Fruit fly (Drosophila melanogaster) whole organism, embryonic: ENCODE results near the gene mRRF1.
A peak's percentile ranks its signal among the peaks of the same experiment; 100 is the strongest.

Experiments used
- Asciz ChIP-seq: fragments of 200-800 bp; sonication (Bioruptor generic); optimal IDR thresholded peaks from 2 replicates; lab custom pipeline; 2017; ENCODE audit warnings: missing biosample characterization, mild to moderate bottlenecking, missing genetic modification characterization, missing genetic modification reagents
- CG10209 ChIP-seq: fragments of 200-800 bp; sonication (Bioruptor generic); optimal IDR thresholded peaks from 3 replicates; lab custom pipeline; 2017; ENCODE audit warnings: missing biosample characterization, mild to moderate bottlenecking, missing genetic modification characterization, missing genetic modification reagents
- CG10274 ChIP-seq: fragments of 200-800 bp; sonication (Bioruptor generic); optimal IDR thresholded peaks from 3 replicates; lab custom pipeline; 2017; ENCODE audit warnings: missing biosample characterization, mild to moderate bottlenecking, missing genetic modification characterization
- CG10543 ChIP-seq: fragments of 200-800 bp; sonication (Bioruptor generic); optimal IDR thresholded peaks from 3 replicates; lab custom pipeline; 2017; ENCODE audit warnings: missing biosample characterization, mild to moderate bottlenecking, missing genetic modification characterization, moderate library complexity
- CG10979 ChIP-seq: fragments of 200-800 bp; sonication (Bioruptor generic); optimal IDR thresholded peaks from 2 replicates; lab custom pipeline; 2018; ENCODE audit warnings: missing biosample characterization, mild to moderate bottlenecking, missing genetic modification characterization, moderate library complexity
- CG11093 ChIP-seq: fragments of 200-800 bp; sonication (Bioruptor generic); IDR thresholded peaks from 3 replicates; pipeline ENCODE4 v1.3.6; 2022; ENCODE audit warnings: missing biosample characterization, missing genetic modification characterization
- CG11247 ChIP-seq: fragments of 200-800 bp; sonication (Bioruptor generic); IDR thresholded peaks from 2 replicates; pipeline ENCODE4 v1.3.6; 2022; ENCODE audit warnings: missing biosample characterization, missing genetic modification characterization
- CG11695 ChIP-seq: fragments of 200-800 bp; sonication (Bioruptor generic); IDR thresholded peaks from 3 replicates; pipeline ENCODE4 v1.3.6; 2022; ENCODE audit warnings: missing biosample characterization, missing genetic modification characterization
- CG11696 ChIP-seq: fragments of 200-800 bp; sonication (Bioruptor generic); IDR thresholded peaks from 2 replicates; pipeline ENCODE4 v1.3.6; 2022; ENCODE audit warnings: missing biosample characterization, missing genetic modification characterization
- CG1647 ChIP-seq: fragments of 200-800 bp; sonication (Bioruptor generic); optimal IDR thresholded peaks from 3 replicates; lab custom pipeline; 2016; ENCODE audit warnings: missing biosample characterization, missing genetic modification characterization
- CG17361 ChIP-seq: fragments of 200-800 bp; sonication (Bioruptor generic); IDR thresholded peaks from 3 replicates; pipeline ENCODE4 v1.3.6; 2022; ENCODE audit warnings: missing biosample characterization, missing genetic modification characterization
- CG2889 ChIP-seq: fragments of 200-800 bp; sonication (Bioruptor generic); IDR thresholded peaks from 3 replicates; pipeline ENCODE4 v1.3.6; 2022; ENCODE audit warnings: missing biosample characterization, missing genetic modification characterization
- CG4328 ChIP-seq: fragments of 200-800 bp; sonication (Bioruptor generic); optimal IDR thresholded peaks from 3 replicates; lab custom pipeline; 2017; ENCODE audit warnings: missing biosample characterization, missing genetic modification reagents, missing genetic modification characterization
- CG43689 ChIP-seq: fragments of 200-800 bp; sonication (Bioruptor generic); IDR thresholded peaks from 2 replicates; pipeline ENCODE4 v1.3.6; 2022; ENCODE audit warnings: missing biosample characterization, missing genetic modification characterization
- CG4854 ChIP-seq: fragments of 200-800 bp; sonication (Bioruptor generic); optimal IDR thresholded peaks from 2 replicates; lab custom pipeline; 2016; ENCODE audit warnings: missing biosample characterization, missing genetic modification characterization, inconsistent platforms
- CG5245 ChIP-seq: fragments of 200-800 bp; sonication (Bioruptor generic); optimal IDR thresholded peaks from 3 replicates; lab custom pipeline; 2016; ENCODE audit warnings: missing biosample characterization, missing genetic modification characterization
- CG6854 ChIP-seq: fragments of 200-800 bp; sonication (Bioruptor generic); optimal IDR thresholded peaks from 3 replicates; lab custom pipeline; 2017; ENCODE audit warnings: missing biosample characterization, mild to moderate bottlenecking, missing genetic modification characterization
- CG7357 ChIP-seq: fragments of 200-800 bp; sonication (Bioruptor generic); IDR thresholded peaks from 3 replicates; pipeline ENCODE4 v1.3.6; 2022; ENCODE audit warnings: missing biosample characterization, missing genetic modification characterization
- CG7745 ChIP-seq: fragments of 200-800 bp; sonication (Bioruptor generic); optimal IDR thresholded peaks from 2 replicates; lab custom pipeline; 2018; ENCODE audit warnings: missing biosample characterization, mild to moderate bottlenecking, missing genetic modification characterization, moderate library complexity
- CG7928 ChIP-seq: fragments of 200-800 bp; sonication (Bioruptor generic); optimal IDR thresholded peaks from 2 replicates; lab custom pipeline; 2017; ENCODE audit warnings: missing biosample characterization, mild to moderate bottlenecking, missing genetic modification characterization
- CG8281 ChIP-seq: fragments of 200-800 bp; sonication (Bioruptor generic); optimal IDR thresholded peaks from 2 replicates; lab custom pipeline; 2018; ENCODE audit warnings: missing biosample characterization, mild to moderate bottlenecking, missing genetic modification characterization, moderate library complexity
- CG8359 ChIP-seq: fragments of 200-800 bp; sonication (Bioruptor generic); optimal IDR thresholded peaks from 2 replicates; lab custom pipeline; 2017; ENCODE audit warnings: missing biosample characterization, mild to moderate bottlenecking, missing genetic modification characterization, borderline replicate concordance
- Dad ChIP-seq: fragments of 200-800 bp; sonication (Bioruptor generic); optimal IDR thresholded peaks from 3 replicates; lab custom pipeline; 2016; ENCODE audit warnings: missing biosample characterization, missing genetic modification characterization
- ERR ChIP-seq: fragments of 200-800 bp; sonication (Bioruptor generic); optimal IDR thresholded peaks from 2 replicates; lab custom pipeline; 2016; ENCODE audit warnings: missing biosample characterization, missing genetic modification characterization
- GATAe ChIP-seq: fragments of 200-800 bp; sonication (Bioruptor generic); conservative IDR thresholded peaks from 2 replicates; pipeline ENCODE4 v1.3.6; 2022; ENCODE audit warnings: missing biosample characterization, missing genetic modification characterization
- HmgZ ChIP-seq: fragments of 200-800 bp; sonication (Bioruptor generic); optimal IDR thresholded peaks from 2 replicates; lab custom pipeline; 2018; ENCODE audit warnings: missing biosample characterization, mild to moderate bottlenecking, missing genetic modification characterization
- NC2α ChIP-seq: fragments of 200-800 bp; sonication (Bioruptor generic); optimal IDR thresholded peaks from 2 replicates; lab custom pipeline; 2016; ENCODE audit warnings: missing biosample characterization, missing genetic modification characterization
- PHDP ChIP-seq: fragments of 200-800 bp; sonication (Bioruptor generic); optimal IDR thresholded peaks from 3 replicates; lab custom pipeline; 2018; ENCODE audit warnings: missing biosample characterization, mild to moderate bottlenecking, missing genetic modification characterization, moderate library complexity
- Six4 ChIP-seq: fragments of 200-800 bp; sonication (Bioruptor generic); optimal IDR thresholded peaks from 2 replicates; lab custom pipeline; 2016; ENCODE audit warnings: missing biosample characterization, missing genetic modification characterization
- Sry-δ ChIP-seq: fragments of 200-800 bp; sonication (Bioruptor generic); optimal IDR thresholded peaks from 2 replicates; lab custom pipeline; 2016; ENCODE audit warnings: missing biosample characterization, missing genetic modification characterization
- YL-1 ChIP-seq: fragments of 200-800 bp; sonication (Bioruptor generic); optimal IDR thresholded peaks from 3 replicates; lab custom pipeline; 2017; ENCODE audit warnings: missing biosample characterization, mild to moderate bottlenecking, missing genetic modification characterization
- abd-A ChIP-seq: fragments of 200-800 bp; sonication (Bioruptor generic); optimal IDR thresholded peaks from 3 replicates; lab custom pipeline; 2019; ENCODE audit warnings: missing biosample characterization, mild to moderate bottlenecking, missing genetic modification characterization, moderate library complexity
- aop ChIP-seq: fragments of 200-800 bp; sonication (Bioruptor generic); IDR thresholded peaks from 2 replicates; pipeline ENCODE4 v1.3.6; 2022; ENCODE audit warnings: missing biosample characterization, missing genetic modification characterization
- cg ChIP-seq: fragments of 200-800 bp; sonication (Bioruptor generic); optimal IDR thresholded peaks from 3 replicates; lab custom pipeline; 2019; ENCODE audit warnings: missing biosample characterization, mild to moderate bottlenecking, missing genetic modification characterization, moderate library complexity
- chn ChIP-seq: fragments of 200-800 bp; sonication (Bioruptor generic); optimal IDR thresholded peaks from 2 replicates; lab custom pipeline; 2016; ENCODE audit warnings: missing biosample characterization, missing genetic modification characterization
- corto ChIP-seq: fragments of 200-800 bp; sonication (Bioruptor generic); optimal IDR thresholded peaks from 2 replicates; lab custom pipeline; 2016; ENCODE audit warnings: missing biosample characterization, mild to moderate bottlenecking, missing genetic modification characterization, moderate library complexity
- crol ChIP-seq: fragments of 200-800 bp; sonication (Bioruptor generic); IDR thresholded peaks from 2 replicates; pipeline ENCODE4 v1.3.6; 2022; ENCODE audit warnings: missing biosample characterization, missing genetic modification characterization
- disco-r ChIP-seq: fragments of 200-800 bp; sonication (Bioruptor generic); optimal IDR thresholded peaks from 2 replicates; lab custom pipeline; 2016; ENCODE audit warnings: missing biosample characterization, missing genetic modification characterization
- fd3F ChIP-seq: fragments of 200-800 bp; sonication (Bioruptor generic); optimal IDR thresholded peaks from 2 replicates; lab custom pipeline; 2018; ENCODE audit warnings: missing biosample characterization, mild to moderate bottlenecking, missing genetic modification characterization, moderate library complexity
- ftz-f1 ChIP-seq: fragments of 200-800 bp; sonication (Bioruptor generic); optimal IDR thresholded peaks from 2 replicates; lab custom pipeline; 2016; ENCODE audit warnings: missing biosample characterization, missing genetic modification characterization
- knrl ChIP-seq: fragments of 200-800 bp; sonication (Bioruptor generic); IDR thresholded peaks from 3 replicates; pipeline ENCODE4 v1.3.6; 2022; ENCODE audit warnings: missing biosample characterization, missing genetic modification characterization; ENCODE audit not compliant: partially characterized antibody
- mld ChIP-seq: fragments of 200-800 bp; sonication (Bioruptor generic); IDR thresholded peaks from 3 replicates; pipeline ENCODE4 v1.3.6; 2022; ENCODE audit warnings: missing biosample characterization, missing genetic modification characterization; ENCODE audit not compliant: partially characterized antibody
- pho ChIP-seq: fragments of 200-800 bp; sonication (Bioruptor generic); optimal IDR thresholded peaks from 2 replicates; lab custom pipeline; 2016; ENCODE audit warnings: missing biosample characterization, missing genetic modification characterization
- pita ChIP-seq: fragments of 200-800 bp; sonication (Bioruptor generic); optimal IDR thresholded peaks from 2 replicates; lab custom pipeline; 2017; ENCODE audit warnings: missing biosample characterization, mild to moderate bottlenecking, missing genetic modification characterization
- schlank ChIP-seq: fragments of 200-800 bp; sonication (Bioruptor generic); optimal IDR thresholded peaks from 2 replicates; lab custom pipeline; 2018; ENCODE audit warnings: missing biosample characterization, mild to moderate bottlenecking, missing genetic modification characterization
- sim ChIP-seq: fragments of 200-800 bp; sonication (Bioruptor generic); IDR thresholded peaks from 2 replicates; pipeline ENCODE4 v1.3.6; 2022; ENCODE audit warnings: missing biosample characterization, missing genetic modification characterization
- slp2 ChIP-seq: fragments of 200-800 bp; sonication (Bioruptor generic); optimal IDR thresholded peaks from 2 replicates; lab custom pipeline; 2016; ENCODE audit warnings: missing biosample characterization, missing genetic modification characterization
- yki ChIP-seq: fragments of >200 bp; optimal IDR thresholded peaks from 3 replicates; lab custom pipeline; 2018
- zf30C ChIP-seq: fragments of 200-800 bp; sonication (Bioruptor generic); optimal IDR thresholded peaks from 3 replicates; lab custom pipeline; 2018; ENCODE audit warnings: missing biosample characterization, mild to moderate bottlenecking, missing genetic modification characterization

Gene mRRF1

dm6 chr3L:9377198-9378035, 13.3 kb downstream of the mRRF1 start, which contains the start of gene Hsp26 (continued):
- TF ChIP-seq CG7357, result peak; percentile 61
- peak; percentile 90 for TF ChIP-seq PHDP (tag; lab: Kevin White, UChicago)
- TF ChIP-seq yki, result peak; percentile 10
- peak; percentile 64; the same call in 2 of the 3 replicates for TF ChIP-seq CG11093 (GFP tag; lab: Robert Waterston, UW)
- TF ChIP-seq ERR, result peak; percentile 42
- TF ChIP-seq Six4, result peak; percentile 69
- peak; percentile 71 for TF ChIP-seq CG43689
- TF ChIP-seq Asciz (GFP tag; lab: Kevin White, UChicago), result peak; percentile 74
- peak; percentile 28 for TF ChIP-seq CG7745 (tag; lab: Kevin White, UChicago)
- peak; percentile 24 for TF ChIP-seq Sry-δ (GFP tag; lab: Kevin White, UChicago)
- peak; percentile 58 for TF ChIP-seq Dad (GFP tag; lab: Kevin White, UChicago)
- peak; percentile 83 for TF ChIP-seq disco-r (GFP tag; lab: Kevin White, UChicago)
- no peak for TF ChIP-seq mld
- TF ChIP-seq aop (GFP tag; lab: Robert Waterston, UW), result no peak
- TF ChIP-seq CG10209 (GFP tag; lab: Kevin White, UChicago), result peak; percentile 80
- TF ChIP-seq HmgZ (tag; lab: Kevin White, UChicago), result peak; percentile 72
- TF ChIP-seq crol, result no peak
- peak; percentile 75 for TF ChIP-seq slp2 (GFP tag; lab: Kevin White, UChicago)
- peak; percentile 73 for TF ChIP-seq NC2α (GFP tag; lab: Kevin White, UChicago)
- TF ChIP-seq CG1647 (GFP tag; lab: Kevin White, UChicago), result peak; percentile 58
- no peak for TF ChIP-seq abd-A (tag; lab: Kevin White, UChicago)
- peak; percentile 13 for TF ChIP-seq CG4328 (GFP tag; lab: Kevin White, UChicago)
- TF ChIP-seq CG11696 (GFP tag; lab: Robert Waterston, UW), result peak; percentile 65
- peak; percentile 62 for TF ChIP-seq CG11247 (GFP tag; lab: Robert Waterston, UW)
- peak; percentile 63; the same call in 2 of the 3 replicates for TF ChIP-seq CG2889 (GFP tag; lab: Robert Waterston, UW)
- peak; percentile 90 for TF ChIP-seq CG11695 (GFP tag; lab: Robert Waterston, UW)
- TF ChIP-seq schlank (tag; lab: Kevin White, UChicago), result peak; percentile 8
- peak; percentile 16 for TF ChIP-seq CG7928 (GFP tag; lab: Kevin White, UChicago)
- peak; percentile 53; the same call in 1 of the 2 replicates for TF ChIP-seq sim
- no peak for TF ChIP-seq ftz-f1 (GFP tag; lab: Kevin White, UChicago)
- TF ChIP-seq pho (GFP tag; lab: Kevin White, UChicago), result peak; percentile 83
- peak; percentile 3 for TF ChIP-seq CG10274 (GFP tag; lab: Kevin White, UChicago)
- peak; percentile 90 for TF ChIP-seq zf30C (GFP tag; lab: Kevin White, UChicago)
- TF ChIP-seq fd3F (GFP tag; lab: Kevin White, UChicago), result peak; percentile 67
- TF ChIP-seq YL-1 (GFP tag; lab: Kevin White, UChicago), result peak; percentile 67
- TF ChIP-seq chn (GFP tag; lab: Kevin White, UChicago), result peak; percentile 79
- peak; percentile 58 for TF ChIP-seq CG4854 (GFP tag; lab: Kevin White, UChicago)
- peak; percentile 60 for TF ChIP-seq CG8281 (tag; lab: Kevin White, UChicago)
- no peak for TF ChIP-seq knrl (GFP tag; lab: Robert Waterston, UW)
- TF ChIP-seq CG6854 (GFP tag; lab: Kevin White, UChicago), result peak; percentile 73
- TF ChIP-seq pita (GFP tag; lab: Kevin White, UChicago), result no peak
- 0 out of 2 replicates have a peak, but pooled peaks have one; percentile 27 for TF ChIP-seq GATAe (GFP tag; lab: Robert Waterston, UW)
- TF ChIP-seq corto (GFP tag; lab: Kevin White, UChicago), result peak; percentile 79
- peak; percentile 49 for TF ChIP-seq CG5245 (GFP tag; lab: Kevin White, UChicago)
- TF ChIP-seq cg, result peak; percentile 89
- TF ChIP-seq CG8359 (GFP tag; lab: Kevin White, UChicago), result peak; percentile 34
- peak; percentile 9 for TF ChIP-seq CG10543 (GFP tag; lab: Kevin White, UChicago)
- peak; percentile 82 for TF ChIP-seq CG10979 (tag; lab: Kevin White, UChicago)
- peak; percentile 84 for TF ChIP-seq CG17361 (GFP tag; lab: Robert Waterston, UW)
